Worm (Caenorhabditis elegans) whole organism, young adult: ENCODE measurements around the gene K07E8.7.

Source experiments
- B0261.1 ChIP-seq: sonication (generic microtip); optimal IDR thresholded peaks from 2 replicates; lab custom pipeline; 2016; ENCODE audit warnings: mild to moderate bottlenecking, missing genetic modification characterization, moderate library complexity, missing compliant biosample characterization
- B0336.3 ChIP-seq: fragments of 200-800 bp; sonication (Bioruptor generic); IDR thresholded peaks from 2 replicates; pipeline ENCODE4 v1.3.6; 2022; ENCODE audit warnings: missing genetic modification characterization, missing compliant biosample characterization
- C06A6.2 ChIP-seq: fragments of 200-800 bp; sonication (Bioruptor generic); conservative IDR thresholded peaks from 2 replicates; pipeline ENCODE4 v1.3.6; 2022; ENCODE audit warnings: missing genetic modification characterization, missing compliant biosample characterization
- F22D6.2 ChIP-seq: sonication (generic microtip); optimal IDR thresholded peaks from 2 replicates; lab custom pipeline; 2016; ENCODE audit warnings: mild to moderate bottlenecking, missing genetic modification characterization, missing compliant biosample characterization
- F39B2.1 ChIP-seq: fragments of 200-800 bp; sonication (Bioruptor generic); IDR thresholded peaks from 2 replicates; pipeline ENCODE4 v1.3.6; 2022; ENCODE audit warnings: missing genetic modification reagents, missing genetic modification characterization, missing compliant biosample characterization
- F55B11.4 ChIP-seq: sonication (generic microtip); optimal IDR thresholded peaks from 2 replicates; lab custom pipeline; 2016; ENCODE audit warnings: missing compliant biosample characterization, missing genetic modification characterization, borderline replicate concordance; ENCODE audit not compliant: insufficient read depth
- F57C9.4 ChIP-seq: sonication (generic microtip); optimal IDR thresholded peaks from 2 replicates; lab custom pipeline; 2017; ENCODE audit warnings: mild to moderate bottlenecking, missing genetic modification characterization, missing compliant biosample characterization
- T26A5.8 ChIP-seq: sonication (generic microtip); optimal IDR thresholded peaks from 2 replicates; lab custom pipeline; 2016; ENCODE audit warnings: missing genetic modification characterization, missing compliant biosample characterization
- Y95B8A.8 ChIP-seq: fragments of 200-800 bp; sonication (Bioruptor generic); IDR thresholded peaks from 2 replicates; pipeline ENCODE4 v1.3.6; 2022; ENCODE audit warnings: missing genetic modification reagents, missing genetic modification characterization, missing compliant biosample characterization
- ama-1 ChIP-seq, 3 experiments: fragments of 150-350 bp in 1 of 3; sonication (generic microtip) in 2 of 3; optimal IDR thresholded peaks; 2 replicates each; lab custom pipeline; 2014 to 2018; ENCODE audit warnings: missing biosample characterization in 2 of 3, missing genetic modification characterization in 2 of 3, missing genetic modification reagents in 2 of 3
- aptf-2 ChIP-seq: fragments of 200-800 bp; sonication (Bioruptor generic); conservative IDR thresholded peaks from 2 replicates; pipeline ENCODE4 v1.3.6; 2022; ENCODE audit warnings: missing genetic modification reagents, missing genetic modification characterization, missing compliant biosample characterization
- attf-5 ChIP-seq: fragments of 200-800 bp; sonication (Bioruptor generic); optimal IDR thresholded peaks from 2 replicates; lab custom pipeline; 2018; ENCODE audit warnings: mild to moderate bottlenecking, missing genetic modification characterization, missing compliant biosample characterization
- attf-6 ChIP-seq: fragments of 200-800 bp; sonication (Bioruptor generic); IDR thresholded peaks from 2 replicates; pipeline ENCODE4 v1.3.6; 2022; ENCODE audit warnings: missing genetic modification reagents, missing genetic modification characterization, missing compliant biosample characterization
- bed-1 ChIP-seq: fragments of 200-800 bp; sonication (Bioruptor generic); IDR thresholded peaks from 2 replicates; pipeline ENCODE4 v1.3.6; 2022; ENCODE audit warnings: missing genetic modification reagents, missing genetic modification characterization, missing compliant biosample characterization
- ceh-100 ChIP-seq: fragments of 200-800 bp; sonication (Bioruptor generic); IDR thresholded peaks from 2 replicates; pipeline ENCODE4 v1.3.6; 2022; ENCODE audit warnings: missing genetic modification reagents, missing genetic modification characterization, missing compliant biosample characterization
- ceh-40 ChIP-seq: fragments of 200-800 bp; sonication (Bioruptor generic); IDR thresholded peaks from 2 replicates; pipeline ENCODE4 v1.3.6; 2022; ENCODE audit warnings: missing genetic modification characterization, missing compliant biosample characterization
- die-1 ChIP-seq: sonication (generic microtip); optimal IDR thresholded peaks from 2 replicates; lab custom pipeline; 2016; ENCODE audit warnings: missing genotype, mild to moderate bottlenecking, missing genetic modification characterization, missing compliant biosample characterization
- ekl-4 ChIP-seq: fragments of 200-800 bp; sonication (Bioruptor generic); IDR thresholded peaks from 2 replicates; pipeline ENCODE4 v1.3.6; 2022; ENCODE audit warnings: missing genetic modification reagents, missing genetic modification characterization, missing compliant biosample characterization
- hmg-1.2 ChIP-seq: fragments of 200-800 bp; sonication (Bioruptor generic); IDR thresholded peaks from 2 replicates; pipeline ENCODE4 v1.3.6; 2022; ENCODE audit warnings: missing genetic modification reagents, missing genetic modification characterization, missing compliant biosample characterization
- lag-1 ChIP-seq: fragments of 200-800 bp; sonication (Bioruptor generic); IDR thresholded peaks from 2 replicates; pipeline ENCODE4 v1.3.6; 2022; ENCODE audit warnings: missing genetic modification reagents, missing genetic modification characterization, missing compliant biosample characterization
- madf-3 ChIP-seq: fragments of 200-800 bp; sonication (Bioruptor generic); IDR thresholded peaks from 2 replicates; pipeline ENCODE4 v1.3.6; 2022; ENCODE audit warnings: missing genetic modification reagents, missing genetic modification characterization, missing compliant biosample characterization
- madf-8 ChIP-seq: fragments of 200-800 bp; sonication (Bioruptor generic); conservative IDR thresholded peaks from 2 replicates; pipeline ENCODE4 v1.3.6; 2022; ENCODE audit warnings: missing genetic modification reagents, missing genetic modification characterization, missing compliant biosample characterization
- mes-4 ChIP-seq: sonication (generic microtip); optimal IDR thresholded peaks from 2 replicates; lab custom pipeline; 2016; ENCODE audit warnings: missing genotype, missing genetic modification characterization, missing compliant biosample characterization
- mxl-1 ChIP-seq: sonication (generic microtip); optimal IDR thresholded peaks from 2 replicates; lab custom pipeline; 2016; ENCODE audit warnings: missing genetic modification characterization, missing compliant biosample characterization
- nhr-90 ChIP-seq: sonication (generic microtip); optimal IDR thresholded peaks from 2 replicates; lab custom pipeline; 2016; ENCODE audit warnings: missing genotype, mild to moderate bottlenecking, missing genetic modification characterization, missing compliant biosample characterization
- pbrm-1 ChIP-seq: fragments of 200-800 bp; sonication (Bioruptor generic); IDR thresholded peaks from 2 replicates; pipeline ENCODE4 v1.3.6; 2022; ENCODE audit warnings: missing genetic modification reagents, missing genetic modification characterization, missing compliant biosample characterization
- pha-4 ChIP-seq: fragments of 150-350 bp; sonication (generic microtip); optimal IDR thresholded peaks from 2 replicates; lab custom pipeline; 2014; ENCODE audit warnings: missing biosample characterization, missing genetic modification reagents, missing genetic modification characterization
- rcor-1 ChIP-seq: fragments of 200-800 bp; sonication (Bioruptor generic); IDR thresholded peaks from 2 replicates; pipeline ENCODE4 v1.3.6; 2022; ENCODE audit warnings: missing genetic modification reagents, missing genetic modification characterization, missing compliant biosample characterization
- rec-8 ChIP-seq, 2 experiments: sonication (generic microtip); optimal IDR thresholded peaks; 2 replicates each; lab custom pipeline; 2016; ENCODE audit warnings: mild to moderate bottlenecking in 2 of 2, missing genetic modification characterization in 2 of 2, missing genetic modification reagents in 2 of 2, missing genotype in 2 of 2, missing biosample characterization in 1 of 2, missing compliant biosample characterization in 1 of 2, moderate library complexity in 1 of 2
- sdz-38 ChIP-seq: sonication (generic microtip); optimal IDR thresholded peaks from 2 replicates; lab custom pipeline; 2016; ENCODE audit warnings: missing genotype, missing genetic modification characterization, missing compliant biosample characterization
- tlf-1 ChIP-seq: fragments of 200-800 bp; sonication (Bioruptor generic); optimal IDR thresholded peaks from 2 replicates; lab custom pipeline; 2018; ENCODE audit warnings: mild to moderate bottlenecking, missing genetic modification characterization, missing compliant biosample characterization
- unc-130 ChIP-seq: sonication (generic microtip); optimal IDR thresholded peaks from 2 replicates; lab custom pipeline; 2016; ENCODE audit warnings: missing genetic modification reagents, missing genetic modification characterization, missing compliant biosample characterization
- zim-3 ChIP-seq: sonication (generic microtip); optimal IDR thresholded peaks from 2 replicates; lab custom pipeline; 2017; ENCODE audit warnings: mild to moderate bottlenecking, missing genetic modification characterization, moderate library complexity, missing compliant biosample characterization
- ztf-25 ChIP-seq: fragments of 200-800 bp; sonication (Bioruptor generic); IDR thresholded peaks from 2 replicates; pipeline ENCODE4 v1.3.6; 2022; ENCODE audit warnings: missing genetic modification reagents, missing genetic modification characterization, missing compliant biosample characterization
- ztf-26 ChIP-seq: sonication (generic microtip); optimal IDR thresholded peaks from 2 replicates; lab custom pipeline; 2017; ENCODE audit warnings: missing genetic modification characterization, missing compliant biosample characterization
- ztf-6 ChIP-seq: fragments of 200-800 bp; sonication (Bioruptor generic); IDR thresholded peaks from 2 replicates; pipeline ENCODE4 v1.3.6; 2022; ENCODE audit warnings: missing genetic modification reagents, missing genetic modification characterization, missing compliant biosample characterization

The K07E8.7 gene

ce11 chrII:689749-690148, 39.6 kb upstream of the K07E8.7 start, which contains the start of gene T02H6.4:
Gene T02H6.4 (plus strand): TSS chrII:690049.
- no peak for TF ChIP-seq madf-8 (GFP tag; lab: Robert Waterston, UW)
- no peak for TF ChIP-seq rcor-1 (GFP tag; lab: Robert Waterston, UW)
- TF ChIP-seq zim-3 (tag; lab: Kevin White, UChicago), result no peak
- no peak for TF ChIP-seq attf-6 (GFP tag; lab: Robert Waterston, UW)
- TF ChIP-seq C06A6.2 (GFP tag; lab: Robert Waterston, UW), result no peak
- no peak for TF ChIP-seq sdz-38 (tag; lab: Kevin White, UChicago)
- TF ChIP-seq mxl-1 (tag; lab: Kevin White, UChicago), result no peak
- TF ChIP-seq hmg-1.2 (GFP tag; lab: Robert Waterston, UW), result no peak
- TF ChIP-seq ztf-26, result no peak
- TF ChIP-seq ztf-25 (GFP tag; lab: Robert Waterston, UW), result no peak
- no peak for TF ChIP-seq mes-4
- TF ChIP-seq attf-5 (GFP tag; lab: Kevin White, UChicago), result no peak
- no peak for TF ChIP-seq B0261.1 (tag; lab: Kevin White, UChicago)
- no peak for TF ChIP-seq pbrm-1
- TF ChIP-seq F57C9.4 (tag; lab: Kevin White, UChicago), result no peak
- no peak for TF ChIP-seq pha-4 (tag; lab: Kevin White, UChicago)

ce11 chrII:684811-685210, 34.6 kb upstream of the K07E8.7 start, which contains the start of gene T02H6.5:
Gene T02H6.5 (plus strand): TSS chrII:685111.
- TF ChIP-seq T26A5.8 (tag; lab: Kevin White, UChicago) (no peak), unc-130 (GFP tag; lab: Kevin White, UChicago) (no peak), ztf-25 (GFP tag; lab: Robert Waterston, UW) (no peak), F22D6.2 (no peak), ekl-4 (no peak), madf-3 (GFP tag; lab: Robert Waterston, UW) (no peak), C06A6.2 (GFP tag; lab: Robert Waterston, UW) (no peak), lag-1 (GFP tag; lab: Robert Waterston, UW) (no peak), ztf-6 (no peak), aptf-2 (GFP tag; lab: Robert Waterston, UW) (no peak), B0336.3 (GFP tag; lab: Robert Waterston, UW) (no peak), F39B2.1 (GFP tag; lab: Robert Waterston, UW) (no peak), rec-8 (tag; optimal IDR thresholded peaks at IDR 0.05; lab: Kevin White, UChicago) (no peak)

- TF ChIP-seq aptf-2 (GFP tag; lab: Robert Waterston, UW), result no peak
- no peak for TF ChIP-seq ceh-40 (GFP tag; lab: Robert Waterston, UW)
- TF ChIP-seq tlf-1 (GFP tag; lab: Kevin White, UChicago), result no peak
- no peak for TF ChIP-seq ceh-100 (GFP tag; lab: Robert Waterston, UW)
- no peak for TF ChIP-seq attf-6 (GFP tag; lab: Robert Waterston, UW)
- TF ChIP-seq ama-1 (optimal IDR thresholded peaks at IDR 0.05; lab: Kevin White, UChicago), result no peak
- TF ChIP-seq ama-1 (GFP tag; optimal IDR thresholded peaks at IDR 0.05; lab: Kevin White, UChicago), result no peak
- no peak for TF ChIP-seq bed-1 (GFP tag; lab: Robert Waterston, UW)
- no peak for TF ChIP-seq ztf-26
- no peak for TF ChIP-seq F55B11.4 (tag; lab: Kevin White, UChicago)
- TF ChIP-seq nhr-90 (tag; lab: Kevin White, UChicago), result no peak
- no peak for TF ChIP-seq die-1 (tag; lab: Kevin White, UChicago)
- TF ChIP-seq Y95B8A.8 (GFP tag; lab: Robert Waterston, UW), result no peak
Observed at ce11 chrII:683467-683866, 33.3 kb upstream of the K07E8.7 start, which contains the start of gene T02H6.6. Gene T02H6.6 (plus strand): TSS chrII:683767.
